Worm (Caenorhabditis elegans) whole organism, midembryonic: ENCODE measurements around the gene ZK643.5.

Source experiments
- T22C8.4 ChIP-seq: fragments of 200-800 bp; sonication (Bioruptor generic); IDR thresholded peaks from 2 replicates; pipeline ENCODE4 v1.3.6; 2022; ENCODE audit warnings: missing genetic modification characterization, missing compliant biosample characterization
- cog-1 ChIP-seq: sonication (generic microtip); optimal IDR thresholded peaks from 2 replicates; lab custom pipeline; 2016; ENCODE audit warnings: missing genetic modification characterization, missing compliant biosample characterization
- flt-1 ChIP-seq: fragments of 200-800 bp; sonication (Bioruptor generic); IDR thresholded peaks from 2 replicates; pipeline ENCODE4 v1.3.6; 2022; ENCODE audit warnings: missing genetic modification characterization, missing compliant biosample characterization
- klf-2 ChIP-seq: fragments of 200-800 bp; sonication (Bioruptor generic); conservative IDR thresholded peaks from 2 replicates; pipeline ENCODE4 v1.3.6; 2022; ENCODE audit warnings: missing genetic modification reagents, missing genetic modification characterization, missing compliant biosample characterization
- ref-1 ChIP-seq: fragments of 200-800 bp; sonication (Bioruptor generic); conservative IDR thresholded peaks from 2 replicates; pipeline ENCODE4 v1.3.6; 2022; ENCODE audit warnings: missing genetic modification reagents, missing genetic modification characterization, missing compliant biosample characterization
- tab-1 ChIP-seq: fragments of 200-800 bp; sonication (Bioruptor generic); IDR thresholded peaks from 2 replicates; pipeline ENCODE4 v1.3.6; 2022; ENCODE audit warnings: missing genetic modification characterization, missing compliant biosample characterization
- ztf-23 ChIP-seq: fragments of 200-800 bp; sonication (Bioruptor generic); IDR thresholded peaks from 2 replicates; pipeline ENCODE4 v1.3.6; 2022; ENCODE audit warnings: missing genetic modification reagents, missing genetic modification characterization, missing compliant biosample characterization
- ztf-29 ChIP-seq: fragments of 200-800 bp; sonication (Bioruptor generic); IDR thresholded peaks from 2 replicates; pipeline ENCODE4 v1.3.6; 2022; ENCODE audit warnings: missing genetic modification reagents, missing genetic modification characterization, missing compliant biosample characterization

DNA sequence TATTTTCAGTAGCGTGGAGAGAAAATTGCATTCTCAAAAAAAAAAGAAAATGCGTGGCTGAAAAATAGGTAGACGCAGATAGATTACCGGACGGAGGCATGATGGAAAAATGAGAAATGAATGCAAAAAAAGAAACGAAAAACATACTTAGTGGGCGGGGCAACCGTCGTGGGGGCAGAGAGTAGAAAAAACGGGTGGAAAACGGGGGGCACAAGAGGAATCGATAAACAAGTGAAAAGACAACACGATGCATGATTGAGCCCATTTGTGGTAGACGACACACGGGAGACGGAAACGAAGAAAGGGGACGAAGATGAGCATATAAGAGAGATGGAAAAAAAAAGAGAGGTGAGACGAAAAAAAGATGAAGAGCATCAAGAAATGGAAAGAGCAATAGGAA, 32.5 kb upstream of the ZK643.5 start:
- TF ChIP-seq ztf-29 (GFP tag; lab: Robert Waterston, UW) = no peak
- TF ChIP-seq ztf-23 (GFP tag; lab: Robert Waterston, UW) = no peak
- no peak for TF ChIP-seq klf-2
- 0 out of 2 replicates have a peak, but pooled peaks have one; percentile 34 for TF ChIP-seq flt-1 (GFP tag; lab: Robert Waterston, UW)
- TF ChIP-seq ref-1 (GFP tag; lab: Robert Waterston, UW) = no peak
- TF ChIP-seq T22C8.4 (GFP tag; lab: Robert Waterston, UW) = no peak; the same call in 1 of the 2 replicates
- TF ChIP-seq tab-1 (GFP tag; lab: Robert Waterston, UW) = no peak
- TF ChIP-seq cog-1 (tag; lab: Kevin White, UChicago) = no peak
